Worm (Caenorhabditis elegans): ENCODE results near the gene ceh-87.

ce11 chrII:2707872-2708271 is 23.8 kb upstream of the ceh-87 start, which contains the start of gene Y47G7B.2:
- no peak for TF ChIP-seq snpc-4 (GFP tag; optimal IDR thresholded peaks at IDR 0.05)
- TF ChIP-seq snpc-4 (tag; optimal IDR thresholded peaks at IDR 0.05): no peak
- no peak for TF ChIP-seq ama-1 (optimal IDR thresholded peaks at IDR 0.05)
- no peak for TF ChIP-seq ama-1 (GFP tag; optimal IDR thresholded peaks at IDR 0.05)
- no peak for TF ChIP-seq unc-62 (GFP tag; optimal IDR thresholded peaks at IDR 0.05)
- TF ChIP-seq Y53F4B.3 (GFP tag; IDR thresholded peaks at IDR 0.05): no peak
- TF ChIP-seq C06A6.2 (GFP tag; conservative IDR thresholded peaks at IDR 0.05): no peak
- no peak for TF ChIP-seq bed-2 (GFP tag; IDR thresholded peaks at IDR 0.05)
- TF ChIP-seq atf-7 (tag; optimal IDR thresholded peaks at IDR 0.05): no peak
- TF ChIP-seq cebp-2 (GFP tag; IDR thresholded peaks at IDR 0.05): no peak
- no peak for TF ChIP-seq dox-1 (GFP tag; IDR thresholded peaks at IDR 0.05)
- TF ChIP-seq F57C9.4 (tag; optimal IDR thresholded peaks at IDR 0.05): no peak

All from whole organism, young adult.